Worm (Caenorhabditis elegans) whole organism, early embryonic: Measurements from ENCODE around the gene srg-60.

Source experiments
- F13C5.2 ChIP-seq: sonication (generic microtip); optimal IDR thresholded peaks from 2 replicates; lab custom pipeline; 2017; ENCODE audit warnings: mild to moderate bottlenecking, missing genetic modification characterization, inconsistent platforms, missing compliant biosample characterization
- ama-1 ChIP-seq: fragments of 150-350 bp; optimal IDR thresholded peaks from 2 replicates; lab custom pipeline; 2014
- ceh-36 ChIP-seq: sonication (generic microtip); optimal IDR thresholded peaks from 2 replicates; lab custom pipeline; 2016; ENCODE audit warnings: missing genetic modification characterization, inconsistent platforms, missing compliant biosample characterization
- ets-7 ChIP-seq: sonication (generic microtip); optimal IDR thresholded peaks from 2 replicates; lab custom pipeline; 2016; ENCODE audit warnings: missing genotype, missing genetic modification characterization, missing compliant biosample characterization
- flt-1 ChIP-seq: fragments of 200-800 bp; sonication (Bioruptor generic); IDR thresholded peaks from 2 replicates; pipeline ENCODE4 v1.3.6; 2022; ENCODE audit warnings: missing genetic modification characterization, missing compliant biosample characterization
- hmg-4 ChIP-seq: fragments of 200-800 bp; sonication (Bioruptor generic); optimal IDR thresholded peaks from 2 replicates; lab custom pipeline; 2018; ENCODE audit warnings: mild to moderate bottlenecking, missing genetic modification characterization, missing compliant biosample characterization
- hnd-1 ChIP-seq: sonication (generic microtip); optimal IDR thresholded peaks from 2 replicates; lab custom pipeline; 2016; ENCODE audit warnings: missing genetic modification characterization, missing compliant biosample characterization
- pes-1 ChIP-seq: fragments of 200-800 bp; sonication (Bioruptor generic); IDR thresholded peaks from 2 replicates; pipeline ENCODE4 v1.3.6; 2022; ENCODE audit warnings: missing genetic modification reagents, missing genetic modification characterization, missing compliant biosample characterization
- sea-1 ChIP-seq: fragments of 200-800 bp; sonication (Bioruptor generic); conservative IDR thresholded peaks from 2 replicates; pipeline ENCODE4 v1.3.6; 2022; ENCODE audit warnings: missing genetic modification characterization, missing compliant biosample characterization
- tra-4 ChIP-seq: sonication (generic microtip); optimal IDR thresholded peaks from 2 replicates; lab custom pipeline; 2017; ENCODE audit warnings: missing genetic modification characterization, missing compliant biosample characterization

- TF ChIP-seq tra-4 (tag; lab: Kevin White, UChicago) (no peak), pes-1 (no peak), ama-1 (lab: Kevin White, UChicago) (no peak), F13C5.2 (tag; lab: Kevin White, UChicago) (peak; percentile 68), hmg-4 (GFP tag; lab: Kevin White, UChicago) (peak; percentile 32), flt-1 (GFP tag; lab: Robert Waterston, UW) (no peak; the same call in 1 of the 2 replicates), sea-1 (GFP tag; lab: Robert Waterston, UW) (no peak), ets-7 (no peak), ceh-36 (no peak), hnd-1 (no peak)
Observed at ce11 chrV:2694389-2694788, 28.1 kb downstream of the srg-60 start, which contains the start of gene Y45G12B.2.
